Fruit fly (Drosophila melanogaster): Measurements from ENCODE around the gene CG12355.
A peak's percentile ranks its signal among the peaks of the same experiment; 100 is the strongest.

The CG12355 gene

DNA sequence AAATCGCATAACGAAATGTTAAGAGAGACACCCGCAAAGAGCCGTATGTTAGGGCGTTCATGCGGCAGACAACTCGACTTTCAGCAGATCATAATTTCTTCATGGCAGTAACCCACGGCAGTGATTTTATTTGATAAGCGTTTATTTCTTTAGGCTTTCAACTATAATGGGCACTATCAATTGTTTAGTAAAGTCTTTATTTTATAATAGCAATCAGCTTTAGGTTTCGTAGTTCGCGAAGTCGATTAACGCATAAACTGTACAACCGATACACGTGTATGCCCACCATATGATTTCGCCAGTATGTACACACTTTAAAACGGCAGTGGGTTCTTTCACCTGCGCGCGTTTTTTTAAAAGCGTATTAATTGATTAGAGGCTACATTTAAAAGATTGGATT lies 12.9 kb upstream of the CG12355 start, which contains the start of gene CG7841 (continued):
- TF ChIP-seq CG12299 (tag; optimal IDR thresholded peaks at IDR 0.05) = peak; percentile 99
- TF ChIP-seq otp (GFP tag; IDR thresholded peaks at IDR 0.05) = peak; percentile 96
- TF ChIP-seq Abd-B (GFP tag; optimal IDR thresholded peaks at IDR 0.05) = peak; percentile 89
- TF ChIP-seq CG33557 (GFP tag; optimal IDR thresholded peaks at IDR 0.05) = peak; percentile 98
- no peak for TF ChIP-seq Sin3A (optimal IDR thresholded peaks at IDR 0.05)
- peak; percentile 91 for TF ChIP-seq Neu2 (GFP tag; optimal IDR thresholded peaks at IDR 0.05; ENCODE audit: borderline replicate concordance)
- peak; percentile 29 for TF ChIP-seq gfzf (GFP tag; optimal IDR thresholded peaks at IDR 0.05)
- peak; percentile 97 for TF ChIP-seq chn (GFP tag; optimal IDR thresholded peaks at IDR 0.05)
- peak; percentile 94 for TF ChIP-seq Atf-2 (GFP tag; optimal IDR thresholded peaks at IDR 0.05)
- TF ChIP-seq Max (GFP tag; optimal IDR thresholded peaks at IDR 0.05) = peak; percentile 98
- TF ChIP-seq CG31441 (GFP tag; IDR thresholded peaks at IDR 0.05) = peak; percentile 98
- TF ChIP-seq Lpt (GFP tag; optimal IDR thresholded peaks at IDR 0.05) = no peak
- peak; percentile 97 for TF ChIP-seq CG18619 (GFP tag; optimal IDR thresholded peaks at IDR 0.05)
- TF ChIP-seq CG9932 (GFP tag; IDR thresholded peaks at IDR 0.05) = peak; percentile 90
- peak; percentile 97 for TF ChIP-seq oc (tag; optimal IDR thresholded peaks at IDR 0.05)
- TF ChIP-seq dan (GFP tag; IDR thresholded peaks at IDR 0.05) = no peak
- peak; percentile 93 for TF ChIP-seq jing (GFP tag; optimal IDR thresholded peaks at IDR 0.05)
- TF ChIP-seq pfk (GFP tag; optimal IDR thresholded peaks at IDR 0.05) = peak; percentile 81
- TF ChIP-seq MESR4 (GFP tag; optimal IDR thresholded peaks at IDR 0.05) = peak; percentile 79
- peak; percentile 14 for TF ChIP-seq HLHmδ (GFP tag; optimal IDR thresholded peaks at IDR 0.05)
- peak; percentile 89 for TF ChIP-seq TFAM (GFP tag; optimal IDR thresholded peaks at IDR 0.05)
- TF ChIP-seq E2f2 (GFP tag; IDR thresholded peaks at IDR 0.05) = peak; percentile 91
- TF ChIP-seq CG6175 (GFP tag; IDR thresholded peaks at IDR 0.05) = no peak; the same call in 1 of the 3 replicates
- TF ChIP-seq CG32767 (GFP tag; IDR thresholded peaks at IDR 0.05) = peak; percentile 96
- TF ChIP-seq ato (GFP tag; IDR thresholded peaks at IDR 0.05; ENCODE audit: partially characterized antibody) = no peak
- TF ChIP-seq BEAF-32 (GFP tag; optimal IDR thresholded peaks at IDR 0.05) = peak; percentile 29
- TF ChIP-seq sug (tag; optimal IDR thresholded peaks at IDR 0.05) = peak; percentile 99
- TF ChIP-seq ab (GFP tag; optimal IDR thresholded peaks at IDR 0.05) = peak; percentile 86
- TF ChIP-seq CG10431 (GFP tag; optimal IDR thresholded peaks at IDR 0.05) = peak; percentile 96
- TF ChIP-seq slbo (GFP tag; IDR thresholded peaks at IDR 0.05) = peak; percentile 94
- TF ChIP-seq CG10979 (tag; optimal IDR thresholded peaks at IDR 0.05) = peak; percentile 99
- TF ChIP-seq NC2β (GFP tag; optimal IDR thresholded peaks at IDR 0.05) = peak; percentile 98
- TF ChIP-seq insv (GFP tag; optimal IDR thresholded peaks at IDR 0.05) = peak; percentile 44 to 83
- TF ChIP-seq Dbx (GFP tag; IDR thresholded peaks at IDR 0.05) = peak; percentile 95
- TF ChIP-seq tap (tag; optimal IDR thresholded peaks at IDR 0.05) = peak; percentile 99
- TF ChIP-seq CG6272 (GFP tag; IDR thresholded peaks at IDR 0.05) = no peak; the same call in 1 of the 2 replicates
- TF ChIP-seq crol (GFP tag; IDR thresholded peaks at IDR 0.05) = peak; percentile 58; the same call in 1 of the 2 replicates
- peak; percentile 99 for TF ChIP-seq PHDP (tag; optimal IDR thresholded peaks at IDR 0.05)
- peak; percentile 96 for TF ChIP-seq CG11398 (GFP tag; optimal IDR thresholded peaks at IDR 0.05)
- peak; percentile 97 for TF ChIP-seq CG10209 (GFP tag; optimal IDR thresholded peaks at IDR 0.05)
- TF ChIP-seq CG6854 (GFP tag; optimal IDR thresholded peaks at IDR 0.05) = peak; percentile 99
- peak; percentile 96 for TF ChIP-seq CG6254 (GFP tag; optimal IDR thresholded peaks at IDR 0.05)
- TF ChIP-seq BtbVII (GFP tag; optimal IDR thresholded peaks at IDR 0.05) = peak; percentile 99
- TF ChIP-seq usp (GFP tag; optimal IDR thresholded peaks at IDR 0.05) = no peak
- peak; percentile 89 for TF ChIP-seq Aef1 (GFP tag; IDR thresholded peaks at IDR 0.05)
- TF ChIP-seq CG18599 (GFP tag; optimal IDR thresholded peaks at IDR 0.05) = peak; percentile 99
- peak; percentile 98 for TF ChIP-seq tin (GFP tag; optimal IDR thresholded peaks at IDR 0.05)
- peak; percentile 53 for TF ChIP-seq pzg (GFP tag; optimal IDR thresholded peaks at IDR 0.05)
- peak; percentile 88 for TF ChIP-seq al (GFP tag; IDR thresholded peaks at IDR 0.05)
- no peak for TF ChIP-seq hb (GFP tag; IDR thresholded peaks at IDR 0.05; ENCODE audit: partially characterized antibody)
- no peak; the same call in 2 of the 3 replicates for TF ChIP-seq H15 (GFP tag; IDR thresholded peaks at IDR 0.05)
